Fruit fly (Drosophila melanogaster): ENCODE data around the gene hdm.

The hdm gene

DNA sequence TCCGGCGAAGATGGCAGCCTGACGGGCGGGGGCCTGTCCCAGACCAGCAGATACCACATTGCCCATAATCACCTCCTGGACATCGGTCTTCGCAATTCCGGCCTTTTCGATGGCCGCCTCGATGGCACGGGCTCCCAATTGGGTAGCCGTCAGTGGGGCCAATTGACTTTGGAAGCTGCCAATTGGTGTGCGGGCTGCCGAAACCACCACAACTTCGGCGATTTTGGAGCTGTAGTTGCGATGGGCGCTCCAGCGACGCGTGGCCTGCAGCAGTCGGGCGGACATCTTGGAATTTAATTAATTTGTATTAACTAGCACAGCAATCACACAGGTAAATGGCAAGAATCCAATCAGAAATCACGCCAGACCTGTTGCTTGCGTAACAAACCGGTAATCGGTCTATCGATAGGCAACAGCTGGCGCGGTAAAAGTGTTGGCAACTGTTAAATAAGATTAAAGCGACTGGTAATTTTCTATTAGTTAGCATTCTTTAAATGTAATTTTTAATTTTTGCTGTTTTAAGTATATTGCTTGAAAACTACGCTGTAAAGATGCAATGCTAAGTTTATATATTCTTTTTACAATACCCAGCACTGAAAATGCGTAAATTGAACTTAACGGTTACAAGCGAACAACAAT is 31.4 kb downstream of the hdm start, which contains the start of gene Acat1 (continued):
- no peak for TF ChIP-seq onecut (GFP tag; IDR thresholded peaks at IDR 0.05)
- peak; percentile 18; the same call in 1 of the 2 replicates for TF ChIP-seq hbn (GFP tag; IDR thresholded peaks at IDR 0.05; ENCODE audit: partially characterized antibody)
- TF ChIP-seq Bdp1 (GFP tag; optimal IDR thresholded peaks at IDR 0.05), result no peak
- no peak for TF ChIP-seq gem (tag; optimal IDR thresholded peaks at IDR 0.05)
- TF ChIP-seq BtbVII (GFP tag; optimal IDR thresholded peaks at IDR 0.05), result no peak
- no peak for TF ChIP-seq CG5180 (GFP tag; optimal IDR thresholded peaks at IDR 0.05)
- TF ChIP-seq CG2875 (GFP tag; optimal IDR thresholded peaks at IDR 0.05), result no peak
- TF ChIP-seq CG14441 (GFP tag; IDR thresholded peaks at IDR 0.05), result peak; percentile 58
- peak; percentile 34 for TF ChIP-seq HmgZ (tag; optimal IDR thresholded peaks at IDR 0.05)
- peak; percentile 44 to 64 for TF ChIP-seq dpn (GFP tag; optimal IDR thresholded peaks at IDR 0.05)
- no peak; the same call in 1 of the 2 replicates for TF ChIP-seq Atf6 (GFP tag; IDR thresholded peaks at IDR 0.05)
- peak; percentile 35; the same call in 1 of the 3 replicates for TF ChIP-seq knrl (GFP tag; IDR thresholded peaks at IDR 0.05; ENCODE audit: partially characterized antibody)
- peak; percentile 53 for TF ChIP-seq CG14710 (tag; optimal IDR thresholded peaks at IDR 0.05)
- TF ChIP-seq Vsx1 (GFP tag; optimal IDR thresholded peaks at IDR 0.05), result no peak
- no peak for TF ChIP-seq Hr78 (GFP tag; optimal IDR thresholded peaks at IDR 0.05)
- no peak for TF ChIP-seq CG15601 (tag; optimal IDR thresholded peaks at IDR 0.05)
- peak; percentile 65 for TF ChIP-seq MESR4 (GFP tag; optimal IDR thresholded peaks at IDR 0.05)
- no peak for TF ChIP-seq Hey (tag; optimal IDR thresholded peaks at IDR 0.05)
- no peak for TF ChIP-seq org-1 (GFP tag; optimal IDR thresholded peaks at IDR 0.05)
- TF ChIP-seq CG16813 (GFP tag; IDR thresholded peaks at IDR 0.05; ENCODE audit: partially characterized antibody), result no peak
- peak; percentile 8 for TF ChIP-seq CG12299 (tag; optimal IDR thresholded peaks at IDR 0.05)
- no peak for TF ChIP-seq NC2α (GFP tag; optimal IDR thresholded peaks at IDR 0.05)
- peak; percentile 46 to 72 for TF ChIP-seq Hr51 (GFP tag; optimal IDR thresholded peaks at IDR 0.05)
- no peak for TF ChIP-seq croc (GFP tag; conservative IDR thresholded peaks at IDR 0.05)
- TF ChIP-seq Dref (GFP tag; IDR thresholded peaks at IDR 0.05), result peak; percentile 68
- TF ChIP-seq CG30020 (tag; optimal IDR thresholded peaks at IDR 0.05), result no peak
- no peak for TF ChIP-seq ham (GFP tag; IDR thresholded peaks at IDR 0.05)
- no peak for TF ChIP-seq hb (GFP tag; IDR thresholded peaks at IDR 0.05; ENCODE audit: partially characterized antibody)
- no peak for TF ChIP-seq CG12104 (GFP tag; optimal IDR thresholded peaks at IDR 0.05)
- peak; percentile 62 for TF ChIP-seq CG17328 (GFP tag; IDR thresholded peaks at IDR 0.05)
- peak; percentile 38; the same call in 1 of the 2 replicates for TF ChIP-seq nerfin-2 (GFP tag; IDR thresholded peaks at IDR 0.05; ENCODE audit: partially characterized antibody)
- peak; percentile 49; the same call in 1 of the 2 replicates for TF ChIP-seq E2f2 (GFP tag; IDR thresholded peaks at IDR 0.05)
- peak; percentile 51 for TF ChIP-seq dmrt11E (tag; optimal IDR thresholded peaks at IDR 0.05)
- peak; percentile 12 for TF ChIP-seq CG12942 (GFP tag; optimal IDR thresholded peaks at IDR 0.05)
- no peak for TF ChIP-seq CG31388 (GFP tag; optimal IDR thresholded peaks at IDR 0.05)
- no peak for TF ChIP-seq CG17361 (GFP tag; IDR thresholded peaks at IDR 0.05)
- peak; percentile 54 for TF ChIP-seq Max (GFP tag; optimal IDR thresholded peaks at IDR 0.05)
- TF ChIP-seq CG3065 (GFP tag; optimal IDR thresholded peaks at IDR 0.05), result no peak
- TF ChIP-seq slp2 (GFP tag; optimal IDR thresholded peaks at IDR 0.05), result no peak
- peak; percentile 47 for TF ChIP-seq CG13775 (GFP tag; optimal IDR thresholded peaks at IDR 0.05)
- TF ChIP-seq CG15011 (GFP tag; optimal IDR thresholded peaks at IDR 0.05), result no peak
- no peak for TF ChIP-seq CG4282 (GFP tag; optimal IDR thresholded peaks at IDR 0.05)
- TF ChIP-seq sim (GFP tag; IDR thresholded peaks at IDR 0.05), result no peak
- TF ChIP-seq pfk (GFP tag; optimal IDR thresholded peaks at IDR 0.05), result no peak
- TF ChIP-seq ATbp (GFP tag; optimal IDR thresholded peaks at IDR 0.05), result no peak
- TF ChIP-seq amos (GFP tag; IDR thresholded peaks at IDR 0.05; ENCODE audit: partially characterized antibody), result peak; percentile 46; the same call in 1 of the 2 replicates
- peak; percentile 32; the same call in 1 of the 2 replicates for TF ChIP-seq klu (GFP tag; IDR thresholded peaks at IDR 0.05)
- peak; percentile 48; the same call in 1 of the 2 replicates for TF ChIP-seq HLH3B (GFP tag; IDR thresholded peaks at IDR 0.05)
